Worm (Caenorhabditis elegans) whole organism, late embryonic: ENCODE data around the gene C17G10.7.

Source experiments
- T23F11.4 ChIP-seq: fragments of 200-800 bp; sonication (Bioruptor generic); optimal IDR thresholded peaks from 2 replicates; lab custom pipeline; 2018; ENCODE audit warnings: mild to moderate bottlenecking, missing genetic modification characterization, missing compliant biosample characterization
- ceh-2 ChIP-seq: sonication (generic microtip); optimal IDR thresholded peaks from 2 replicates; lab custom pipeline; 2016; ENCODE audit warnings: missing genotype, missing genetic modification characterization, missing compliant biosample characterization
- ceh-22 ChIP-seq: sonication (generic microtip); optimal IDR thresholded peaks from 2 replicates; lab custom pipeline; 2017; ENCODE audit warnings: missing biosample characterization, missing genetic modification characterization
- ceh-34 ChIP-seq: sonication (generic microtip); optimal IDR thresholded peaks from 2 replicates; lab custom pipeline; 2016; ENCODE audit warnings: mild to moderate bottlenecking, missing genetic modification characterization, missing compliant biosample characterization
- ceh-45 ChIP-seq: fragments of 200-800 bp; sonication (Bioruptor generic); IDR thresholded peaks from 2 replicates; pipeline ENCODE4 v1.3.6; 2022; ENCODE audit warnings: missing genetic modification reagents, missing genetic modification characterization, missing compliant biosample characterization
- dmd-4 ChIP-seq: sonication (generic microtip); optimal IDR thresholded peaks from 2 replicates; lab custom pipeline; 2016; ENCODE audit warnings: borderline replicate concordance, missing genetic modification characterization, missing compliant biosample characterization
- dve-1 ChIP-seq: sonication (generic microtip); optimal IDR thresholded peaks from 2 replicates; lab custom pipeline; 2017; ENCODE audit warnings: antibody characterized with exemption, mild to moderate bottlenecking, missing genetic modification characterization, missing compliant biosample characterization
- ets-4 ChIP-seq: sonication (generic microtip); optimal IDR thresholded peaks from 2 replicates; lab custom pipeline; 2016; ENCODE audit warnings: missing genetic modification characterization, missing compliant biosample characterization
- lim-6 ChIP-seq: sonication (generic microtip); optimal IDR thresholded peaks from 2 replicates; lab custom pipeline; 2016; ENCODE audit warnings: missing genetic modification characterization, missing compliant biosample characterization
- lin-11 ChIP-seq: fragments of 200-800 bp; sonication (Bioruptor generic); optimal IDR thresholded peaks from 2 replicates; lab custom pipeline; 2018; ENCODE audit warnings: mild to moderate bottlenecking, missing genetic modification characterization, missing compliant biosample characterization
- pqm-1 ChIP-seq: sonication (generic microtip); optimal IDR thresholded peaks from 2 replicates; lab custom pipeline; 2016; ENCODE audit warnings: missing genetic modification characterization, missing compliant biosample characterization

DNA sequence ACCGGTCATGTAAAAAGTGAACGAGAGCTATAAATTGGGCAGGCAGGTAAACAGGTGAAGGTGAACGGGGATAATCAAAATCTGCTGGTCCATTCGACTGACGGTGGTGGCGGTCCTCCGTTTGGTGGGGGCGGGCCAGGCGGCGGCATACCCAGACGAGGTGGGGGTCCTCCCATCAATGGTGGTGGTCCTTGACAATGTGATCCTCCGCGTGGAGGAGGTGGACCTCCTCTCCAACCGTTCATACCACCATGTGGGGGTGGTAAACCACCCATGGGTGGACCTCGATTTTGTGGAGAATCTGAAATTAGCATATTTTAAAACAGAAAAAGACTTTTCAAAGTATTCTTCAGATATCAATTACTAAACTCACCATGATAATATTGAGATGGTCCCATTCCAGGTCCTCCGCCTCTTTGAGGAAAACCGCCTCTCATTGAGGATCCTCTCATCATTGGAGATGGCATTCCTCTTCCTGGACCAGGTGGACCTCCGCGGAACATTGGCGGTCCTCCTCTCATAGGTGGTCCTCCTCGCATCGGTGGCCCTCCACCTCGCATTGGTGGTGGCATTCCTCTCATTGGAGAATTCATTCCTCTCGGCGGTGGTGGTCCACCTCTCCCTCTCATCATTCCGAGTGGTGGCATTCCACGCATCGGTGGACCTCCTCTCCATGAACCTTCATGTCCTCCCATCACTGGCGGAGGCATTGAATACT, 32.9 kb upstream of the C17G10.7 start:
- TF ChIP-seq ceh-22 (tag; lab: Kevin White, UChicago), result no peak
- no peak for TF ChIP-seq ceh-2 (tag; lab: Kevin White, UChicago)
- TF ChIP-seq ceh-45 (GFP tag; lab: Robert Waterston, UW), result no peak
- TF ChIP-seq pqm-1, result no peak
- no peak for TF ChIP-seq T23F11.4 (GFP tag; lab: Kevin White, UChicago)
- no peak for TF ChIP-seq lin-11 (tag; lab: Kevin White, UChicago)
- TF ChIP-seq lim-6 (tag; lab: Kevin White, UChicago), result no peak
- no peak for TF ChIP-seq dmd-4 (tag; lab: Kevin White, UChicago)
- TF ChIP-seq ceh-34 (tag; lab: Kevin White, UChicago), result no peak
- TF ChIP-seq dve-1 (tag; lab: Kevin White, UChicago), result no peak
- no peak for TF ChIP-seq ets-4 (tag; lab: Kevin White, UChicago)
